Fruit fly (Drosophila melanogaster) whole organism, embryonic: ENCODE data around the gene Elo68alpha.

ENCODE experiments used
- Atf6 ChIP-seq: fragments of 200-800 bp; sonication (Bioruptor generic); IDR thresholded peaks from 2 replicates; pipeline ENCODE4 v1.3.6; 2022; ENCODE audit warnings: missing biosample characterization, missing genetic modification characterization
- B-H2 ChIP-seq: fragments of 200-800 bp; sonication (Bioruptor generic); optimal IDR thresholded peaks from 2 replicates; lab custom pipeline; 2018; ENCODE audit warnings: missing biosample characterization, mild to moderate bottlenecking, missing genetic modification characterization
- Bteb2 ChIP-seq: fragments of 200-800 bp; sonication (Bioruptor generic); optimal IDR thresholded peaks from 2 replicates; lab custom pipeline; 2016; ENCODE audit warnings: missing biosample characterization, missing genetic modification characterization
- CG11085 ChIP-seq: fragments of 200-800 bp; sonication (Bioruptor generic); IDR thresholded peaks from 2 replicates; pipeline ENCODE4 v1.3.6; 2022; ENCODE audit warnings: missing biosample characterization, missing genetic modification characterization
- CG12744 ChIP-seq: fragments of 200-800 bp; sonication (Bioruptor generic); optimal IDR thresholded peaks from 2 replicates; lab custom pipeline; 2016; ENCODE audit warnings: missing biosample characterization, missing genetic modification characterization
- CG12769 ChIP-seq: fragments of 200-800 bp; sonication (Bioruptor generic); optimal IDR thresholded peaks from 2 replicates; lab custom pipeline; 2019; ENCODE audit warnings: missing biosample characterization, mild to moderate bottlenecking, missing genetic modification characterization, moderate library complexity
- CG15514 ChIP-seq: fragments of 200-800 bp; sonication (Bioruptor generic); optimal IDR thresholded peaks from 3 replicates; lab custom pipeline; 2017; ENCODE audit warnings: missing biosample characterization, missing genetic modification characterization, mild to moderate bottlenecking, moderate library complexity, missing genetic modification reagents
- CG16813 ChIP-seq: fragments of 200-800 bp; sonication (Bioruptor generic); IDR thresholded peaks from 3 replicates; pipeline ENCODE4 v1.3.6; 2022; ENCODE audit warnings: missing biosample characterization, missing genetic modification characterization; ENCODE audit not compliant: partially characterized antibody
- CG18599 ChIP-seq: fragments of 200-800 bp; sonication (Bioruptor generic); optimal IDR thresholded peaks from 3 replicates; lab custom pipeline; 2017; ENCODE audit warnings: missing biosample characterization, missing genetic modification characterization, mild to moderate bottlenecking, moderate library complexity, missing genetic modification reagents
- CG32532 ChIP-seq: fragments of 200-800 bp; sonication (Bioruptor generic); IDR thresholded peaks from 2 replicates; pipeline ENCODE4 v1.3.6; 2022; ENCODE audit warnings: missing biosample characterization, missing genetic modification characterization
- CG34376 ChIP-seq: fragments of 200-800 bp; sonication (Bioruptor generic); optimal IDR thresholded peaks from 2 replicates; lab custom pipeline; 2018; ENCODE audit warnings: missing biosample characterization, mild to moderate bottlenecking, missing genetic modification characterization
- CG34422 ChIP-seq: fragments of 200-800 bp; sonication (Bioruptor generic); IDR thresholded peaks from 3 replicates; pipeline ENCODE4 v1.3.6; 2022; ENCODE audit warnings: missing biosample characterization, missing genetic modification characterization
- CG3847 ChIP-seq: fragments of 200-800 bp; sonication (Bioruptor generic); IDR thresholded peaks from 2 replicates; pipeline ENCODE4 v1.3.6; 2022; ENCODE audit warnings: missing biosample characterization, missing genetic modification characterization
- CG6175 ChIP-seq: fragments of 200-800 bp; sonication (Bioruptor generic); IDR thresholded peaks from 3 replicates; pipeline ENCODE4 v1.3.6; 2022; ENCODE audit warnings: missing biosample characterization, missing genetic modification characterization
- CG6765 ChIP-seq: fragments of 200-800 bp; sonication (Bioruptor generic); optimal IDR thresholded peaks from 3 replicates; lab custom pipeline; 2017; ENCODE audit warnings: missing biosample characterization, mild to moderate bottlenecking, missing genetic modification characterization
- CG8478 ChIP-seq: fragments of >200 bp; optimal IDR thresholded peaks from 2 replicates; lab custom pipeline; 2018
- CG9932 ChIP-seq: fragments of 200-800 bp; sonication (Bioruptor generic); IDR thresholded peaks from 2 replicates; pipeline ENCODE4 v1.3.6; 2022; ENCODE audit warnings: missing biosample characterization, missing genetic modification characterization
- CHES-1-like ChIP-seq: fragments of 200-800 bp; sonication (Bioruptor generic); optimal IDR thresholded peaks from 2 replicates; lab custom pipeline; 2016; ENCODE audit warnings: missing biosample characterization, missing genetic modification characterization
- Ets97D ChIP-seq: fragments of 200-800 bp; sonication (Bioruptor generic); optimal IDR thresholded peaks from 3 replicates; lab custom pipeline; 2016; ENCODE audit warnings: missing biosample characterization, missing genetic modification characterization
- GATAe ChIP-seq: fragments of 200-800 bp; sonication (Bioruptor generic); conservative IDR thresholded peaks from 2 replicates; pipeline ENCODE4 v1.3.6; 2022; ENCODE audit warnings: missing biosample characterization, missing genetic modification characterization
- HHEX ChIP-seq: fragments of 200-800 bp; sonication (Bioruptor generic); optimal IDR thresholded peaks from 3 replicates; lab custom pipeline; 2017; ENCODE audit warnings: missing biosample characterization, mild to moderate bottlenecking, missing genetic modification characterization, missing genetic modification reagents
- Hmr ChIP-seq: fragments of 200-800 bp; sonication (Bioruptor generic); optimal IDR thresholded peaks from 3 replicates; lab custom pipeline; 2017; ENCODE audit warnings: mild to moderate bottlenecking, missing biosample characterization, missing genetic modification reagents, missing genetic modification characterization
- Hr39 ChIP-seq: fragments of >200 bp; optimal IDR thresholded peaks from 2 replicates; lab custom pipeline; 2017
- Lpt ChIP-seq: fragments of >200 bp; optimal IDR thresholded peaks from 2 replicates; lab custom pipeline; 2018; ENCODE audit warnings: missing biosample characterization, missing genetic modification characterization
- Nf-YC ChIP-seq: fragments of 200-800 bp; optimal IDR thresholded peaks from 3 replicates; lab custom pipeline; 2019; ENCODE audit warnings: missing biosample characterization, mild to moderate bottlenecking, missing genetic modification characterization, moderate library complexity
- Pdp1 ChIP-seq, 2 experiments: fragments of 200-800 bp; sonication (Bioruptor generic); optimal IDR thresholded peaks; 3 replicates each; lab custom pipeline; 2016; ENCODE audit warnings: missing biosample characterization in 2 of 2, missing genetic modification characterization in 2 of 2, mild to moderate bottlenecking in 1 of 2, moderate library complexity in 1 of 2
- Ravus ChIP-seq: fragments of 200-800 bp; sonication (Bioruptor generic); IDR thresholded peaks from 2 replicates; pipeline ENCODE4 v1.3.6; 2022; ENCODE audit warnings: missing biosample characterization, missing genetic modification characterization
- bowl ChIP-seq: fragments of 200-800 bp; sonication (Bioruptor generic); IDR thresholded peaks from 2 replicates; pipeline ENCODE4 v1.3.6; 2022; ENCODE audit warnings: missing biosample characterization, missing genetic modification characterization
- chm ChIP-seq: fragments of 200-800 bp; sonication (Bioruptor generic); IDR thresholded peaks from 2 replicates; pipeline ENCODE4 v1.3.6; 2022; ENCODE audit warnings: missing biosample characterization, missing genetic modification characterization
- cwo ChIP-seq: fragments of 200-800 bp; sonication (Bioruptor generic); optimal IDR thresholded peaks from 3 replicates; lab custom pipeline; 2017; ENCODE audit warnings: missing biosample characterization, missing genetic modification characterization, mild to moderate bottlenecking, moderate library complexity, missing genetic modification reagents
- ems ChIP-seq: fragments of 200-800 bp; sonication (Bioruptor generic); optimal IDR thresholded peaks from 3 replicates; lab custom pipeline; 2016; ENCODE audit warnings: missing biosample characterization, missing genetic modification characterization
- eyg ChIP-seq: fragments of 200-800 bp; sonication (Bioruptor generic); optimal IDR thresholded peaks from 3 replicates; lab custom pipeline; 2016; ENCODE audit warnings: missing biosample characterization, missing genetic modification characterization
- grau ChIP-seq: fragments of 200-800 bp; optimal IDR thresholded peaks from 3 replicates; lab custom pipeline; 2019; ENCODE audit warnings: missing biosample characterization, mild to moderate bottlenecking, missing genetic modification characterization, moderate library complexity
- gro ChIP-seq: fragments of 200-800 bp; sonication (Bioruptor generic); optimal IDR thresholded peaks from 2 replicates; lab custom pipeline; 2016; ENCODE audit warnings: missing biosample characterization, missing genetic modification characterization
- her ChIP-seq: fragments of 200-800 bp; sonication (Bioruptor generic); optimal IDR thresholded peaks from 2 replicates; lab custom pipeline; 2016; ENCODE audit warnings: missing biosample characterization, missing genetic modification characterization
- hkb ChIP-seq, 2 experiments: fragments of 200-800 bp in 1 of 2; fragments of >200 bp in 1 of 2; sonication (Bioruptor generic) in 1 of 2; IDR thresholded peaks in 1 of 2; optimal IDR thresholded peaks in 1 of 2; 2 replicates each; pipeline versions ENCODE4 v1.3.6 to Lab custom; 2017 to 2022; ENCODE audit warnings: missing biosample characterization in 1 of 2, missing genetic modification characterization in 1 of 2
- jing ChIP-seq: fragments of 200-800 bp; sonication (Bioruptor generic); optimal IDR thresholded peaks from 2 replicates; lab custom pipeline; 2018; ENCODE audit warnings: missing biosample characterization, mild to moderate bottlenecking, missing genetic modification characterization
- mirr ChIP-seq: fragments of 200-800 bp; sonication (Bioruptor generic); optimal IDR thresholded peaks from 3 replicates; lab custom pipeline; 2018; ENCODE audit warnings: missing biosample characterization, mild to moderate bottlenecking, missing genetic modification characterization
- pan ChIP-seq, 4 experiments: fragments of >200 bp in 3 of 4; fragments of 200-800 bp in 1 of 4; sonication (Bioruptor generic) in 1 of 4; optimal IDR thresholded peaks in 3 of 4; IDR thresholded peaks in 1 of 4; 2 replicates each; pipeline versions ENCODE4 v1.3.6 to Lab custom; 2017 to 2022; ENCODE audit warnings: missing biosample characterization in 2 of 4, missing genetic modification characterization in 2 of 4, mixed read lengths in 1 of 4
- pros ChIP-seq: fragments of 200-800 bp; sonication (Bioruptor generic); optimal IDR thresholded peaks from 3 replicates; lab custom pipeline; 2019; ENCODE audit warnings: missing biosample characterization, mild to moderate bottlenecking, missing genetic modification characterization, moderate library complexity
- psq ChIP-seq: fragments of 200-800 bp; sonication (Bioruptor generic); optimal IDR thresholded peaks from 2 replicates; lab custom pipeline; 2017; ENCODE audit warnings: missing biosample characterization, missing genetic modification characterization
- ranshi ChIP-seq: fragments of 200-800 bp; sonication (Bioruptor generic); IDR thresholded peaks from 2 replicates; pipeline ENCODE4 v1.3.6; 2022; ENCODE audit warnings: missing biosample characterization, missing genetic modification characterization
- repo ChIP-seq: fragments of 200-800 bp; sonication (Bioruptor generic); optimal IDR thresholded peaks from 2 replicates; lab custom pipeline; 2016; ENCODE audit warnings: missing biosample characterization, missing genetic modification characterization
- ro ChIP-seq: fragments of 200-800 bp; sonication (Bioruptor generic); IDR thresholded peaks from 2 replicates; pipeline ENCODE4 v1.3.6; 2022; ENCODE audit warnings: missing biosample characterization, missing genetic modification characterization
- slou ChIP-seq: fragments of 200-800 bp; sonication (Bioruptor generic); optimal IDR thresholded peaks from 3 replicates; lab custom pipeline; 2016; ENCODE audit warnings: missing biosample characterization, missing genetic modification characterization
- sna ChIP-seq: fragments of 200-800 bp; sonication (Bioruptor generic); IDR thresholded peaks from 2 replicates; pipeline ENCODE4 v1.3.6; 2022; ENCODE audit warnings: missing biosample characterization, missing genetic modification characterization; ENCODE audit not compliant: partially characterized antibody
- ttk ChIP-seq: fragments of 200-800 bp; sonication (Bioruptor generic); IDR thresholded peaks from 2 replicates; pipeline ENCODE4 v2.1.2; 2022; ENCODE audit warnings: missing biosample characterization, missing genetic modification characterization
- vfl ChIP-seq: fragments of 200-800 bp; sonication (Bioruptor generic); optimal IDR thresholded peaks from 2 replicates; lab custom pipeline; 2016; ENCODE audit warnings: missing biosample characterization, missing genetic modification characterization
- wdn ChIP-seq: fragments of 200-800 bp; sonication (Bioruptor generic); IDR thresholded peaks from 2 replicates; pipeline ENCODE4 v1.3.6; 2022; ENCODE audit warnings: missing biosample characterization, missing genetic modification characterization
- yki ChIP-seq: fragments of >200 bp; optimal IDR thresholded peaks from 3 replicates; lab custom pipeline; 2018

The Elo68alpha gene

dm6 chr3L:11070372-11070854, 32.4 kb downstream of the Elo68alpha start, which contains the start of gene Mocs1 (continued):
- no peak for TF ChIP-seq bowl (GFP tag; lab: Robert Waterston, UW)
- no peak for TF ChIP-seq Bteb2
- peak in 1 of 2 experiments; percentile 96 for TF ChIP-seq Pdp1 (GFP tag; optimal IDR thresholded peaks at IDR 0.05; lab: Kevin White, UChicago)
- no peak for TF ChIP-seq eyg (GFP tag; lab: Kevin White, UChicago)
- TF ChIP-seq mirr (GFP tag; lab: Kevin White, UChicago): peak; percentile 23
- peak; percentile 38 for TF ChIP-seq CG12769 (tag; lab: Kevin White, UChicago)
- TF ChIP-seq ro (GFP tag; lab: Robert Waterston, UW): no peak
- TF ChIP-seq CG3847: peak; percentile 25; the same call in 1 of the 2 replicates
- TF ChIP-seq grau: peak; percentile 17
- TF ChIP-seq CG34422 (GFP tag; lab: Robert Waterston, UW): peak; percentile 77; the same call in 1 of the 3 replicates
- TF ChIP-seq cwo: peak; percentile 40
- peak; percentile 52 for TF ChIP-seq CG9932 (GFP tag; lab: Robert Waterston, UW)
- peak; percentile 19; the same call in 1 of the 2 replicates for TF ChIP-seq ranshi (GFP tag; lab: Robert Waterston, UW)
- peak; percentile 30; the same call in 1 of the 2 replicates for TF ChIP-seq wdn
- no peak for TF ChIP-seq her (GFP tag; lab: Kevin White, UChicago)
- peak; percentile 22 for TF ChIP-seq Hmr (GFP tag; lab: Kevin White, UChicago)
- TF ChIP-seq Hr39 (lab: Kevin White, UChicago): no peak
- no peak for TF ChIP-seq pan (optimal IDR thresholded peaks at IDR 0.05; lab: Kevin White, UChicago)
- peak in 1 of 2 experiments; percentile 14 for TF ChIP-seq pan (GFP tag; optimal IDR thresholded peaks at IDR 0.05 in 1 of 2, IDR thresholded peaks at IDR 0.05 in 1 of 2)
- peak; percentile 53 for TF ChIP-seq CG32532 (GFP tag; lab: Robert Waterston, UW)
- peak; percentile 53 for TF ChIP-seq CG15514 (GFP tag; lab: Kevin White, UChicago)
- peak; percentile 36 for TF ChIP-seq B-H2 (GFP tag; lab: Kevin White, UChicago)
- TF ChIP-seq hkb (optimal IDR thresholded peaks at IDR 0.05; lab: Kevin White, UChicago): no peak
- TF ChIP-seq hkb (GFP tag; IDR thresholded peaks at IDR 0.05; lab: Robert Waterston, UW): peak; percentile 17; the same call in 1 of the 2 replicates
- no peak for TF ChIP-seq slou (GFP tag; lab: Kevin White, UChicago)
- peak; percentile 26; the same call in 1 of the 2 replicates for TF ChIP-seq ttk
- no peak for TF ChIP-seq CG8478 (lab: Kevin White, UChicago)
- TF ChIP-seq jing (GFP tag; lab: Kevin White, UChicago): no peak
- TF ChIP-seq Nf-YC (tag; lab: Kevin White, UChicago): peak; percentile 38
- TF ChIP-seq Atf6: 0 out of 2 replicates have a peak, but pooled peaks have one; percentile 43
- TF ChIP-seq repo: no peak
- TF ChIP-seq HHEX (GFP tag; lab: Kevin White, UChicago): peak; percentile 6
- peak; percentile 15 for TF ChIP-seq gro
- no peak for TF ChIP-seq CG12744
- no peak for TF ChIP-seq CG6765 (GFP tag; lab: Kevin White, UChicago)
- peak; percentile 6 for TF ChIP-seq CG18599 (GFP tag; lab: Kevin White, UChicago)
- TF ChIP-seq CG6175: 0 out of 3 replicates have a peak, but pooled peaks have one; percentile 39
- TF ChIP-seq CG34376 (GFP tag; lab: Kevin White, UChicago): peak; percentile 65
- TF ChIP-seq ems: no peak
- TF ChIP-seq vfl (GFP tag; lab: Kevin White, UChicago): no peak
- no peak for TF ChIP-seq GATAe
- TF ChIP-seq CG11085: peak; percentile 20; the same call in 1 of the 2 replicates
- TF ChIP-seq CG16813: no peak
- TF ChIP-seq CHES-1-like (GFP tag; lab: Kevin White, UChicago): peak; percentile 15
- TF ChIP-seq psq (GFP tag; lab: Kevin White, UChicago): no peak
- no peak for TF ChIP-seq pros
- TF ChIP-seq chm (GFP tag; lab: Robert Waterston, UW): peak; percentile 28; the same call in 1 of the 2 replicates
- TF ChIP-seq Ets97D (GFP tag; lab: Kevin White, UChicago): no peak
- no peak for TF ChIP-seq Lpt (GFP tag; lab: Kevin White, UChicago)
- TF ChIP-seq Ravus (GFP tag; lab: Robert Waterston, UW): no peak
- TF ChIP-seq sna (GFP tag; lab: Robert Waterston, UW): no peak
- TF ChIP-seq yki (lab: Kevin White, UChicago): no peak
